Worm (Caenorhabditis elegans) whole organism, young adult: Measurements from ENCODE around the gene F31E8.4.

Experiments
- C06A6.2 ChIP-seq: fragments of 200-800 bp; sonication (Bioruptor generic); conservative IDR thresholded peaks from 2 replicates; pipeline ENCODE4 v1.3.6; 2022; ENCODE audit warnings: missing genetic modification characterization, missing compliant biosample characterization
- F52B5.7 ChIP-seq: sonication (generic microtip); optimal IDR thresholded peaks from 2 replicates; lab custom pipeline; 2016; ENCODE audit warnings: mild to moderate bottlenecking, missing genetic modification characterization, missing compliant biosample characterization
- ccch-3 ChIP-seq: fragments of 200-800 bp; sonication (Bioruptor generic); optimal IDR thresholded peaks from 2 replicates; lab custom pipeline; 2018; ENCODE audit warnings: mild to moderate bottlenecking, missing genetic modification characterization, missing compliant biosample characterization
- dpl-1 ChIP-seq: fragments of 150-350 bp; optimal IDR thresholded peaks from 2 replicates; lab custom pipeline; 2014; ENCODE audit warnings: missing biosample characterization, missing genetic modification reagents, missing genetic modification characterization
- lin-40 ChIP-seq: sonication (generic microtip); optimal IDR thresholded peaks from 2 replicates; lab custom pipeline; 2016; ENCODE audit warnings: missing genetic modification characterization, mild to moderate bottlenecking, missing compliant biosample characterization, missing genotype, missing genetic modification reagents
- pha-4 ChIP-seq: fragments of 150-350 bp; sonication (generic microtip); optimal IDR thresholded peaks from 2 replicates; lab custom pipeline; 2014; ENCODE audit warnings: missing biosample characterization, missing genetic modification reagents, missing genetic modification characterization
- rcor-1 ChIP-seq: fragments of 200-800 bp; sonication (Bioruptor generic); IDR thresholded peaks from 2 replicates; pipeline ENCODE4 v1.3.6; 2022; ENCODE audit warnings: missing genetic modification reagents, missing genetic modification characterization, missing compliant biosample characterization
- snpc-1.1 ChIP-seq: sonication (generic microtip); optimal IDR thresholded peaks from 2 replicates; lab custom pipeline; 2017; ENCODE audit warnings: missing genetic modification characterization, mild to moderate bottlenecking, missing compliant biosample characterization, antibody characterized with exemption, moderate library complexity, missing genotype, missing genetic modification reagents; ENCODE audit not compliant: insufficient read depth
- snpc-4 ChIP-seq, 5 experiments: fragments of 150-350 bp in 1 of 5; sonication (generic microtip) in 4 of 5; optimal IDR thresholded peaks; 2 replicates each; lab custom pipeline; 2014 to 2018; ENCODE audit warnings: missing genetic modification characterization in 5 of 5, missing biosample characterization in 3 of 5, antibody characterized with exemption in 2 of 5, mild to moderate bottlenecking in 2 of 5, missing compliant biosample characterization in 2 of 5, missing genotype in 2 of 5, moderate library complexity in 2 of 5, missing genetic modification reagents in 1 of 5

- TF ChIP-seq lin-40 (tag; lab: Kevin White, UChicago) (no peak), dpl-1 (GFP tag; lab: Kevin White, UChicago) (no peak), snpc-1.1 (no peak), snpc-4 (GFP tag; optimal IDR thresholded peaks at IDR 0.05; lab: Kevin White, UChicago) (no peak), snpc-4 (tag; optimal IDR thresholded peaks at IDR 0.05; lab: Kevin White, UChicago) (no peak), C06A6.2 (GFP tag; lab: Robert Waterston, UW) (no peak), F52B5.7 (no peak), pha-4 (tag; lab: Kevin White, UChicago) (no peak), rcor-1 (GFP tag; lab: Robert Waterston, UW) (no peak), ccch-3 (GFP tag; lab: Kevin White, UChicago) (no peak)
Observed at ce11 chrII:6840663-6841062, 40.7 kb upstream of the F31E8.4 start.
